Worm (Caenorhabditis elegans): ENCODE data around the gene fbxb-78.

The fbxb-78 gene

DNA sequence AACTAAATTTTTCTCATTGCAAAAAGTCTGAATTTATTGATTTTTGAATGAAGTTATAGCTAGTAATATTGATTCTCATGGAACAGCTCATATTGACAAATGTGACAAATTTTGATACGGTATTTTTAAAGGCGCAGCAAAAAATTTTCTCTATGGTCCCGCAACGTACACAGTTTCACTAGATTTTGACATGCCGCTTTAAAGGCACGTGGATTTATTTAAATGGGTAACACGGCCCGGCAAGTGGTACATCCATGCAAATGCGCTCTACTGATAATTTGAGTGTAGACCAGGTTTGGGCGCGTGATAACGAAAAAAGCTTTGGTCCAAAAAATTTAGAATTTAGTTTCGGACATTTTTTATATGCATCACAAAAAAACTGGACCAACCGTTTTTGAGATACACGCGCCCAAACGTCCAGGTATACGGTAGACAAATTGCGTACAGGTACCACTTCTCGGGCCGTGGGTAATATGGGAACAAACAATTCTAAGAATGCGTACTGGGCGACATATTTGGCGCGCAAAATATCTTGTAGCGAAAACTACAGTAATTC is 25.7 kb downstream of the fbxb-78 start:
- peak in 1 of 2 experiments; percentile 52 for TF ChIP-seq lsy-2 (tag; optimal IDR thresholded peaks at IDR 0.05)

ce11 chrIV:4763844-4764243 is 26.5 kb downstream of the fbxb-78 start, which contains the start of gene Y17G9B.2:
Gene Y17G9B.2, plus strand, starts transcription at chrIV:4764144.
- TF ChIP-seq elt-1 (tag; optimal IDR thresholded peaks at IDR 0.05): no peak
- TF ChIP-seq nhr-25 (tag; optimal IDR thresholded peaks at IDR 0.05): no peak
- TF ChIP-seq C34F6.9 (tag; optimal IDR thresholded peaks at IDR 0.05): no peak
- TF ChIP-seq ama-1 (optimal IDR thresholded peaks at IDR 0.05): no peak
- TF ChIP-seq nhr-129 (tag; optimal IDR thresholded peaks at IDR 0.05): no peak
- no peak for TF ChIP-seq blmp-1 (tag; optimal IDR thresholded peaks at IDR 0.05; ENCODE audit: insufficient read depth)
- no peak for TF ChIP-seq peb-1 (tag; optimal IDR thresholded peaks at IDR 0.05)
- no peak for TF ChIP-seq mab-5 (tag; optimal IDR thresholded peaks at IDR 0.05)
- no peak for TF ChIP-seq nhr-6 (tag; optimal IDR thresholded peaks at IDR 0.05)
- TF ChIP-seq mbf-1 (tag; optimal IDR thresholded peaks at IDR 0.05): no peak
- TF ChIP-seq ztf-1 (GFP tag; conservative IDR thresholded peaks at IDR 0.05): no peak
- TF ChIP-seq lin-11 (tag; optimal IDR thresholded peaks at IDR 0.05): no peak
- no peak for TF ChIP-seq nhr-77 (tag; optimal IDR thresholded peaks at IDR 0.05)
- TF ChIP-seq nhr-23 (tag; optimal IDR thresholded peaks at IDR 0.05): no peak
- no peak for TF ChIP-seq crh-2 (tag; optimal IDR thresholded peaks at IDR 0.05)
- no peak for TF ChIP-seq fos-1 (tag; optimal IDR thresholded peaks at IDR 0.05)
- TF ChIP-seq zag-1 (tag; optimal IDR thresholded peaks at IDR 0.05): no peak
- no peak for TF ChIP-seq sem-4 (tag; optimal IDR thresholded peaks at IDR 0.05)

DNA sequence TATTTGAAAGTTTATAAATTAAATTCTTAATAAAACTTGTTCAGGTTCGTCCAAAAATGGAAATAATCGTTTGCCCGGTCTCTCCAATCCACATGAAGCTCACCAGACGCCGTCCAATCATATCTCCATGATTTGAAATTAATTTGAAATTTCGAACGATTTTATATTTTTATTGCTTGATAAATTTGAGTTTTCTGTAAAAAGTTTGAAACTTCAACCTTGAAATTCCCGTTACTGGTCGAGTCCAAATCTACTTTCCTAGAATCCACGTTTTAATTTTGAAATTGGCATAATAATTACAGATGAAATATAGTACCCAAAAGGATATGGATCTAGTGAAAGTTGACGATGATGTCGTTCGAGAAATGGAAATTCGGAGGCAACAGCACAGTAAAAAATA is 27.1 kb downstream of the fbxb-78 start, which contains the start of gene npp-26:
Gene npp-26, plus strand, starts transcription at position 301 of the 400 bp plus-strand sequence.
- TF ChIP-seq nhr-237 (tag; optimal IDR thresholded peaks at IDR 0.05) (no peak), mdl-1 (tag; optimal IDR thresholded peaks at IDR 0.05) (no peak), ZK546.5 (tag; optimal IDR thresholded peaks at IDR 0.05) (no peak), sem-4 (tag; optimal IDR thresholded peaks at IDR 0.05) (no peak)

ce11 chrIV:4771792-4772191 is 34.4 kb downstream of the fbxb-78 start, which contains the start of gene R11E3.2:
Gene R11E3.2, plus strand, starts transcription at chrIV:4772092.
- TF ChIP-seq ztf-4 (tag; optimal IDR thresholded peaks at IDR 0.05) (no peak), nhr-12 (tag; optimal IDR thresholded peaks at IDR 0.05) (no peak), peb-1 (tag; optimal IDR thresholded peaks at IDR 0.05) (no peak), fos-1 (tag; optimal IDR thresholded peaks at IDR 0.05) (peak; percentile 29), skn-1 (tag; optimal IDR thresholded peaks at IDR 0.05) (no peak), aly-2 (tag; optimal IDR thresholded peaks at IDR 0.05) (no peak)

ce11 chrIV:4776001-4776400 is 38.6 kb downstream of the fbxb-78 start, which contains the start of gene R11E3.19:
Gene R11E3.19, minus strand, starts transcription at chrIV:4776101.
- no peak for TF ChIP-seq ztf-4 (tag; optimal IDR thresholded peaks at IDR 0.05)
- no peak for TF ChIP-seq crh-2 (tag; optimal IDR thresholded peaks at IDR 0.05)
- TF ChIP-seq lsy-2 (tag; optimal IDR thresholded peaks at IDR 0.05): no peak
- TF ChIP-seq ztf-1 (GFP tag; conservative IDR thresholded peaks at IDR 0.05): no peak
- no peak for TF ChIP-seq snpc-4 (tag; optimal IDR thresholded peaks at IDR 0.05)
- TF ChIP-seq lin-39 (tag; optimal IDR thresholded peaks at IDR 0.05): no peak
- no peak for TF ChIP-seq zag-1 (tag; optimal IDR thresholded peaks at IDR 0.05)
- no peak for TF ChIP-seq unc-62 (GFP tag; optimal IDR thresholded peaks at IDR 0.05)
- TF ChIP-seq nhr-129 (tag; optimal IDR thresholded peaks at IDR 0.05): no peak
- no peak for TF ChIP-seq sma-3 (GFP tag; optimal IDR thresholded peaks at IDR 0.05)
- TF ChIP-seq aly-2 (tag; optimal IDR thresholded peaks at IDR 0.05): no peak
- TF ChIP-seq elt-3 (tag; optimal IDR thresholded peaks at IDR 0.05): no peak
- TF ChIP-seq peb-1 (tag; optimal IDR thresholded peaks at IDR 0.05): no peak
- no peak for TF ChIP-seq fos-1 (tag; optimal IDR thresholded peaks at IDR 0.05)
- TF ChIP-seq Y55F3AM.14 (GFP tag; optimal IDR thresholded peaks at IDR 0.05): no peak
- no peak for TF ChIP-seq lin-11 (tag; optimal IDR thresholded peaks at IDR 0.05)
- TF ChIP-seq egl-27 (tag; optimal IDR thresholded peaks at IDR 0.05): no peak
- no peak for TF ChIP-seq nhr-6 (tag; optimal IDR thresholded peaks at IDR 0.05)

DNA sequence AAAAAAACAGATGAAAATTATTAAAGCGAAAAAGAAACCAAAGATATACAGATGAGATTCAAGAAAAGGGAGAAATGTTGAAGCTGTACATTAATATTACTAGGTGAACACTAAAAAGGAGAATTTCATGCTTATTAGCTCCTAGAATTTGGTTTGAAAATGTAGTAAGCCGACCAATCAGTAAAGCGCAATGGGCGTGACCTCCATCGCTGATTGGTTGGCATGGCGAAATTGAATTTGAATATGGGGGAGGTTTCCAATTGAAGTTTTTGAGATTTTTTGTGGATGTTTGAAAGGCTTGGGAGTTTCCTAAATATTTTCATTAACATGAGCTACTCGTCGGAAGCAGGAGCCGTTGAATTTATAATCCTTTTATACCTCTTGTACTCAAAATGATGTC is 39.1 kb downstream of the fbxb-78 start:
- TF ChIP-seq mbf-1 (tag; optimal IDR thresholded peaks at IDR 0.05) (no peak), elt-1 (tag; optimal IDR thresholded peaks at IDR 0.05) (no peak), nhr-10 (tag; optimal IDR thresholded peaks at IDR 0.05) (no peak), egl-27 (tag; optimal IDR thresholded peaks at IDR 0.05) (no peak), mab-5 (tag; optimal IDR thresholded peaks at IDR 0.05) (no peak), C34F6.9 (tag; optimal IDR thresholded peaks at IDR 0.05) (no peak), nhr-21 (tag; optimal IDR thresholded peaks at IDR 0.05) (no peak), nhr-6 (tag; optimal IDR thresholded peaks at IDR 0.05) (no peak), aly-2 (tag; optimal IDR thresholded peaks at IDR 0.05) (no peak), ZK546.5 (tag; optimal IDR thresholded peaks at IDR 0.05) (no peak), nhr-25 (tag; optimal IDR thresholded peaks at IDR 0.05) (no peak), ama-1 (optimal IDR thresholded peaks at IDR 0.05) (no peak), alr-1 (tag; optimal IDR thresholded peaks at IDR 0.05) (no peak)
